Worm (Caenorhabditis elegans) whole organism, L4/young adult: Measurements from ENCODE around the gene H03G16.1.

ENCODE experiments used
- W03F9.2 ChIP-seq: fragments of 150-350 bp; optimal IDR thresholded peaks from 2 replicates; lab custom pipeline; 2014; ENCODE audit warnings: missing biosample characterization, missing genetic modification characterization
- dao-5 ChIP-seq: sonication (generic microtip); optimal IDR thresholded peaks from 2 replicates; lab custom pipeline; 2016; ENCODE audit warnings: missing genotype, missing genetic modification characterization, moderate library complexity, missing compliant biosample characterization
- him-1 ChIP-seq: sonication (generic microtip); optimal IDR thresholded peaks from 2 replicates; lab custom pipeline; 2016; ENCODE audit warnings: missing genotype, missing genetic modification reagents, missing genetic modification characterization, missing compliant biosample characterization

ce11 chrX:15084395-15084794 is 30.7 kb downstream of the H03G16.1 start, which contains the start of gene F09B12.5:
- no peak for TF ChIP-seq W03F9.2 (tag; lab: Kevin White, UChicago)
- TF ChIP-seq dao-5 (tag; lab: Kevin White, UChicago), result no peak
- TF ChIP-seq him-1 (tag; lab: Kevin White, UChicago), result no peak
